Worm (Caenorhabditis elegans): Measurements from ENCODE around the gene exc-13.

DNA sequence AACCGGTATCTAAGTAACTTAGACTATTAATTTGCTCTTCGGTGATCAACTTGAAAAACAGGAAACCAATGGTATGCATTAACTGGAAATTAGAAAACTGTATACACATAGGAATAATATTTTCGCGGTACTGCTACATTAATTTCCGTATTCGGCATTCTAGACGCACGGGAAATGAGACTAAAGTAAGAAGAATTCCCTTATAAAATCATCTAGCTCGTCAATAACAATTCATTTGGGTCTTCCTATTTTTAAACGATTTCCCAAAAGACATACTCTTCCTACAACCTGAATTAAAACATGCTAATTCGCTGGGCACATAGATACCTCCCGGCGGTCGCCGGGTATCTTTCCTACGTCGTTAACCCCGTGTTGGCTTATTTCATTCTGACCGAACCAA lies 37.3 kb downstream of the exc-13 start, which contains the start of gene srj-13:
- TF ChIP-seq ama-1 (optimal IDR thresholded peaks at IDR 0.05) = no peak
- no peak for TF ChIP-seq elt-3 (tag; optimal IDR thresholded peaks at IDR 0.05)
- TF ChIP-seq ztf-11 (tag; optimal IDR thresholded peaks at IDR 0.05) = no peak

Measured in whole organism, L2 larva.